Fruit fly (Drosophila melanogaster) whole organism, embryonic: ENCODE results near the gene CG5087.

Source experiments
- Abd-B ChIP-seq: fragments of 200-800 bp; sonication (Bioruptor generic); optimal IDR thresholded peaks from 2 replicates; lab custom pipeline; 2018; ENCODE audit warnings: missing biosample characterization, mild to moderate bottlenecking, missing genetic modification characterization, moderate library complexity
- Antp ChIP-seq: fragments of 200-800 bp; sonication (Bioruptor generic); optimal IDR thresholded peaks from 3 replicates; lab custom pipeline; 2016; ENCODE audit warnings: missing biosample characterization, missing genetic modification characterization
- B-H1 ChIP-seq: fragments of 200-800 bp; sonication (Bioruptor generic); IDR thresholded peaks from 3 replicates; pipeline ENCODE4 v1.3.6; 2022; ENCODE audit warnings: missing biosample characterization, missing genetic modification characterization
- Bdp1 ChIP-seq: fragments of 200-800 bp; sonication (Bioruptor generic); optimal IDR thresholded peaks from 3 replicates; lab custom pipeline; 2016; ENCODE audit warnings: missing biosample characterization, missing genetic modification characterization
- C15 ChIP-seq: fragments of 200-800 bp; sonication (Bioruptor generic); IDR thresholded peaks from 3 replicates; pipeline ENCODE4 v1.3.6; 2022; ENCODE audit warnings: missing biosample characterization, missing genetic modification characterization
- CG10147 ChIP-seq: fragments of 200-800 bp; sonication (Bioruptor generic); optimal IDR thresholded peaks from 2 replicates; lab custom pipeline; 2019; ENCODE audit warnings: missing biosample characterization, mild to moderate bottlenecking, missing genetic modification characterization, moderate library complexity
- CG1024 ChIP-seq: fragments of 200-800 bp; sonication (Bioruptor generic); IDR thresholded peaks from 2 replicates; pipeline ENCODE4 v1.3.6; 2022; ENCODE audit warnings: missing biosample characterization, missing genetic modification characterization
- CG10431 ChIP-seq: fragments of 200-800 bp; sonication (Bioruptor generic); optimal IDR thresholded peaks from 3 replicates; lab custom pipeline; 2018; ENCODE audit warnings: missing biosample characterization, mild to moderate bottlenecking, missing genetic modification characterization
- CG11696 ChIP-seq: fragments of 200-800 bp; sonication (Bioruptor generic); IDR thresholded peaks from 2 replicates; pipeline ENCODE4 v1.3.6; 2022; ENCODE audit warnings: missing biosample characterization, missing genetic modification characterization
- CG12744 ChIP-seq: fragments of 200-800 bp; sonication (Bioruptor generic); optimal IDR thresholded peaks from 2 replicates; lab custom pipeline; 2016; ENCODE audit warnings: missing biosample characterization, missing genetic modification characterization
- CG13123 ChIP-seq: fragments of 200-800 bp; sonication (Bioruptor generic); optimal IDR thresholded peaks from 2 replicates; lab custom pipeline; 2016; ENCODE audit warnings: missing biosample characterization, missing genetic modification characterization
- CG14441 ChIP-seq: fragments of 200-800 bp; sonication (Bioruptor generic); IDR thresholded peaks from 2 replicates; pipeline ENCODE4 v1.3.6; 2022; ENCODE audit warnings: missing biosample characterization, missing genetic modification characterization
- CG14710 ChIP-seq: fragments of 200-800 bp; sonication (Bioruptor generic); optimal IDR thresholded peaks from 3 replicates; lab custom pipeline; 2019; ENCODE audit warnings: missing biosample characterization, mild to moderate bottlenecking, missing genetic modification characterization, moderate library complexity
- CG16815 ChIP-seq: fragments of 200-800 bp; sonication (Bioruptor generic); optimal IDR thresholded peaks from 3 replicates; lab custom pipeline; 2017; ENCODE audit warnings: missing biosample characterization, mild to moderate bottlenecking, missing genetic modification characterization
- CG17829 ChIP-seq: fragments of 200-800 bp; optimal IDR thresholded peaks from 2 replicates; lab custom pipeline; 2019; ENCODE audit warnings: missing biosample characterization, mild to moderate bottlenecking, missing genetic modification characterization, moderate library complexity
- CG1792 ChIP-seq: fragments of 200-800 bp; sonication (Bioruptor generic); optimal IDR thresholded peaks from 2 replicates; lab custom pipeline; 2016; ENCODE audit warnings: missing biosample characterization, missing genetic modification characterization
- CG31441 ChIP-seq: fragments of 200-800 bp; sonication (Bioruptor generic); IDR thresholded peaks from 2 replicates; pipeline ENCODE4 v1.3.6; 2022; ENCODE audit warnings: missing biosample characterization, missing genetic modification characterization
- CG3163 ChIP-seq: fragments of 200-800 bp; sonication (Bioruptor generic); optimal IDR thresholded peaks from 3 replicates; lab custom pipeline; 2016; ENCODE audit warnings: missing biosample characterization, missing genetic modification characterization
- CG3281 ChIP-seq: fragments of 200-800 bp; sonication (Bioruptor generic); optimal IDR thresholded peaks from 3 replicates; lab custom pipeline; 2017; ENCODE audit warnings: missing biosample characterization, mild to moderate bottlenecking, missing genetic modification characterization
- CG3407 ChIP-seq: fragments of 200-800 bp; sonication (Bioruptor generic); optimal IDR thresholded peaks from 2 replicates; lab custom pipeline; 2018; ENCODE audit warnings: missing biosample characterization, mild to moderate bottlenecking, missing genetic modification characterization
- CG4424 ChIP-seq: fragments of 200-800 bp; sonication (Bioruptor generic); optimal IDR thresholded peaks from 3 replicates; lab custom pipeline; 2016; ENCODE audit warnings: missing biosample characterization, missing genetic modification characterization
- CG4730 ChIP-seq: fragments of 200-800 bp; sonication (Bioruptor generic); IDR thresholded peaks from 2 replicates; pipeline ENCODE4 v1.3.6; 2022; ENCODE audit warnings: missing biosample characterization, missing genetic modification characterization
- CG6813 ChIP-seq: fragments of 200-800 bp; sonication (Bioruptor generic); optimal IDR thresholded peaks from 2 replicates; lab custom pipeline; 2017; ENCODE audit warnings: missing biosample characterization, missing genetic modification characterization, mild to moderate bottlenecking, moderate library complexity, missing genetic modification reagents
- Dip3 ChIP-seq: fragments of 200-800 bp; sonication (Bioruptor generic); optimal IDR thresholded peaks from 3 replicates; lab custom pipeline; 2016; ENCODE audit warnings: missing biosample characterization, missing genetic modification characterization
- Dll ChIP-seq: fragments of 200-800 bp; sonication (Bioruptor generic); IDR thresholded peaks from 4 replicates; pipeline ENCODE4 v1.3.6; 2022; ENCODE audit warnings: missing biosample characterization, missing genetic modification characterization; ENCODE audit not compliant: partially characterized antibody
- Doc3 ChIP-seq: fragments of 200-800 bp; sonication (Bioruptor generic); IDR thresholded peaks from 3 replicates; pipeline ENCODE4 v1.3.6; 2022; ENCODE audit warnings: missing biosample characterization, missing genetic modification characterization; ENCODE audit not compliant: partially characterized antibody
- Lpt ChIP-seq: fragments of >200 bp; optimal IDR thresholded peaks from 2 replicates; lab custom pipeline; 2018; ENCODE audit warnings: missing biosample characterization, missing genetic modification characterization
- Myb ChIP-seq: fragments of 200-800 bp; sonication (Bioruptor generic); optimal IDR thresholded peaks from 2 replicates; lab custom pipeline; 2016; ENCODE audit warnings: missing biosample characterization, missing genetic modification characterization
- NC2β ChIP-seq: fragments of 200-800 bp; sonication (Bioruptor generic); optimal IDR thresholded peaks from 2 replicates; lab custom pipeline; 2016; ENCODE audit warnings: missing biosample characterization, missing genetic modification characterization
- Nf-YA ChIP-seq: fragments of 200-800 bp; sonication (Bioruptor generic); IDR thresholded peaks from 2 replicates; pipeline ENCODE4 v1.3.6; 2022; ENCODE audit warnings: missing biosample characterization, missing genetic modification characterization
- Ravus ChIP-seq: fragments of 200-800 bp; sonication (Bioruptor generic); IDR thresholded peaks from 2 replicates; pipeline ENCODE4 v1.3.6; 2022; ENCODE audit warnings: missing biosample characterization, missing genetic modification characterization
- Six4 ChIP-seq: fragments of 200-800 bp; sonication (Bioruptor generic); optimal IDR thresholded peaks from 2 replicates; lab custom pipeline; 2016; ENCODE audit warnings: missing biosample characterization, missing genetic modification characterization
- abd-A ChIP-seq: fragments of 200-800 bp; sonication (Bioruptor generic); optimal IDR thresholded peaks from 3 replicates; lab custom pipeline; 2019; ENCODE audit warnings: missing biosample characterization, mild to moderate bottlenecking, missing genetic modification characterization, moderate library complexity
- ara ChIP-seq: fragments of 200-800 bp; sonication (Bioruptor generic); IDR thresholded peaks from 2 replicates; pipeline ENCODE4 v1.3.6; 2022; ENCODE audit warnings: missing biosample characterization, missing genetic modification characterization
- cad ChIP-seq: fragments of >200 bp; optimal IDR thresholded peaks from 2 replicates; lab custom pipeline; 2017; ENCODE audit warnings: missing biosample characterization, missing genetic modification characterization
- crp ChIP-seq, 2 experiments: fragments of 200-800 bp; sonication (Bioruptor generic); optimal IDR thresholded peaks; 2 replicates in 1 of 2; 3 replicates in 1 of 2; lab custom pipeline; 2017; ENCODE audit warnings: missing biosample characterization in 2 of 2, missing genetic modification characterization in 2 of 2, mild to moderate bottlenecking in 1 of 2, moderate library complexity in 1 of 2
- dm ChIP-seq: fragments of 200-800 bp; sonication (Bioruptor generic); optimal IDR thresholded peaks from 3 replicates; lab custom pipeline; 2016; ENCODE audit warnings: missing biosample characterization, missing genetic modification characterization
- ems ChIP-seq: fragments of 200-800 bp; sonication (Bioruptor generic); optimal IDR thresholded peaks from 3 replicates; lab custom pipeline; 2016; ENCODE audit warnings: missing biosample characterization, missing genetic modification characterization
- jigr1 ChIP-seq: fragments of 200-800 bp; sonication (Bioruptor generic); IDR thresholded peaks from 3 replicates; pipeline ENCODE4 v1.3.6; 2022; ENCODE audit warnings: missing biosample characterization, missing genetic modification characterization
- jumu ChIP-seq: fragments of 200-800 bp; sonication (Bioruptor generic); optimal IDR thresholded peaks from 3 replicates; lab custom pipeline; 2016; ENCODE audit warnings: missing biosample characterization, missing genetic modification characterization
- knrl ChIP-seq: fragments of 200-800 bp; sonication (Bioruptor generic); IDR thresholded peaks from 3 replicates; pipeline ENCODE4 v1.3.6; 2022; ENCODE audit warnings: missing biosample characterization, missing genetic modification characterization; ENCODE audit not compliant: partially characterized antibody
- lola ChIP-seq, 3 experiments: fragments of >200 bp in 2 of 3; fragments of 200-800 bp in 1 of 3; sonication (Bioruptor generic) in 1 of 3; optimal IDR thresholded peaks; 2 replicates each; lab custom pipeline; 2017 to 2019; ENCODE audit warnings: missing biosample characterization in 3 of 3, missing genetic modification characterization in 3 of 3, mild to moderate bottlenecking in 1 of 3, moderate library complexity in 1 of 3
- luna ChIP-seq: fragments of 200-800 bp; sonication (Bioruptor generic); optimal IDR thresholded peaks from 2 replicates; lab custom pipeline; 2016; ENCODE audit warnings: missing biosample characterization, missing genetic modification characterization
- nom ChIP-seq: fragments of 200-800 bp; sonication (Bioruptor generic); optimal IDR thresholded peaks from 2 replicates; lab custom pipeline; 2017; ENCODE audit warnings: missing biosample characterization, missing genetic modification characterization, mild to moderate bottlenecking, moderate library complexity, missing genetic modification reagents
- pb ChIP-seq: fragments of 200-800 bp; sonication (Bioruptor generic); optimal IDR thresholded peaks from 3 replicates; lab custom pipeline; 2016; ENCODE audit warnings: missing biosample characterization, missing genetic modification characterization
- pfk ChIP-seq: fragments of 200-800 bp; sonication (Bioruptor generic); optimal IDR thresholded peaks from 2 replicates; lab custom pipeline; 2018; ENCODE audit warnings: missing biosample characterization, mild to moderate bottlenecking, missing genetic modification characterization, moderate library complexity
- prd ChIP-seq, 3 experiments: fragments of >200 bp in 2 of 3; fragments of 200-800 bp in 1 of 3; sonication (Bioruptor generic) in 1 of 3; optimal IDR thresholded peaks in 2 of 3; IDR thresholded peaks in 1 of 3; 2 replicates in 2 of 3; 3 replicates in 1 of 3; pipeline versions ENCODE4 v1.3.6 to Lab custom; 2017 to 2022; ENCODE audit warnings: missing biosample characterization in 1 of 3, missing genetic modification characterization in 1 of 3
- schlank ChIP-seq: fragments of 200-800 bp; sonication (Bioruptor generic); optimal IDR thresholded peaks from 2 replicates; lab custom pipeline; 2018; ENCODE audit warnings: missing biosample characterization, mild to moderate bottlenecking, missing genetic modification characterization
- seq ChIP-seq: fragments of 200-800 bp; sonication (Bioruptor generic); IDR thresholded peaks from 2 replicates; pipeline ENCODE4 v1.3.6; 2022; ENCODE audit warnings: missing biosample characterization, missing genetic modification characterization
- unc-4 ChIP-seq: fragments of 200-800 bp; sonication (Bioruptor generic); IDR thresholded peaks from 2 replicates; pipeline ENCODE4 v1.3.6; 2022; ENCODE audit warnings: missing biosample characterization, missing genetic modification characterization; ENCODE audit not compliant: partially characterized antibody
- vvl ChIP-seq: fragments of 200-800 bp; sonication (Bioruptor generic); IDR thresholded peaks from 2 replicates; pipeline ENCODE4 v1.3.6; 2022; ENCODE audit warnings: missing biosample characterization, missing genetic modification characterization

The CG5087 gene

dm6 chr3L:9023627-9024026 lies 25.6 kb downstream of the CG5087 start (continued):
- no peak for TF ChIP-seq nom
- TF ChIP-seq abd-A (tag; lab: Kevin White, UChicago): no peak
- no peak for TF ChIP-seq unc-4 (GFP tag; lab: Robert Waterston, UW)
- peak; percentile 43 for TF ChIP-seq Six4 (GFP tag; lab: Kevin White, UChicago)
- no peak for TF ChIP-seq pfk
- no peak for TF ChIP-seq crp (GFP tag; optimal IDR thresholded peaks at IDR 0.05; lab: Kevin White, UChicago)
- peak; percentile 7; the same call in 1 of the 2 replicates for TF ChIP-seq CG4730
- TF ChIP-seq Bdp1 (GFP tag; lab: Kevin White, UChicago): peak; percentile 19
- peak; percentile 75 for TF ChIP-seq CG16815 (GFP tag; lab: Kevin White, UChicago)
- TF ChIP-seq CG10431 (GFP tag; lab: Kevin White, UChicago): no peak
- 0 out of 2 replicates have a peak, but pooled peaks have one; percentile 10 for TF ChIP-seq Nf-YA (GFP tag; lab: Robert Waterston, UW)
- TF ChIP-seq CG31441 (GFP tag; lab: Robert Waterston, UW): peak; percentile 85
- TF ChIP-seq jigr1: no peak
- TF ChIP-seq Dll (GFP tag; lab: Robert Waterston, UW): no peak
- TF ChIP-seq Myb (GFP tag; lab: Kevin White, UChicago): peak; percentile 17
- peak; percentile 74 for TF ChIP-seq CG1024
- TF ChIP-seq CG14441 (GFP tag; lab: Robert Waterston, UW): peak; percentile 28; the same call in 1 of the 2 replicates
- no peak for TF ChIP-seq B-H1 (GFP tag; lab: Robert Waterston, UW)
- no peak for TF ChIP-seq Ravus
- TF ChIP-seq jumu (GFP tag; lab: Kevin White, UChicago): peak; percentile 23
- peak; percentile 53 for TF ChIP-seq CG1792 (GFP tag; lab: Kevin White, UChicago)
- peak; percentile 14 for TF ChIP-seq ems (GFP tag; lab: Kevin White, UChicago)
- TF ChIP-seq prd (optimal IDR thresholded peaks at IDR 0.05; lab: Kevin White, UChicago): no peak
- TF ChIP-seq prd (GFP tag; IDR thresholded peaks at IDR 0.05; lab: Robert Waterston, UW): peak; percentile 89
- no peak for TF ChIP-seq CG11696 (GFP tag; lab: Robert Waterston, UW)
- TF ChIP-seq CG3281 (GFP tag; lab: Kevin White, UChicago): peak; percentile 35
- peak; percentile 79 for TF ChIP-seq CG14710 (tag; lab: Kevin White, UChicago)
- TF ChIP-seq NC2β (GFP tag; lab: Kevin White, UChicago): peak; percentile 71
- peak; percentile 24 for TF ChIP-seq CG6813 (GFP tag; lab: Kevin White, UChicago)
- peak; percentile 65 for TF ChIP-seq CG4424 (GFP tag; lab: Kevin White, UChicago)
- TF ChIP-seq dm (GFP tag; lab: Kevin White, UChicago): peak; percentile 13
- peak; percentile 32 for TF ChIP-seq CG10147
- peak; percentile 45 for TF ChIP-seq Abd-B
- no peak for TF ChIP-seq knrl (GFP tag; lab: Robert Waterston, UW)
- peak in 1 of 3 experiments; percentile 87 for TF ChIP-seq lola (GFP tag; optimal IDR thresholded peaks at IDR 0.05; lab: Kevin White, UChicago)
- TF ChIP-seq cad (GFP tag; lab: Kevin White, UChicago): no peak
- no peak for TF ChIP-seq schlank (tag; lab: Kevin White, UChicago)
- peak; percentile 29 for TF ChIP-seq Dip3
- peak; percentile 87 for TF ChIP-seq ara (GFP tag; lab: Robert Waterston, UW)
- no peak for TF ChIP-seq seq (GFP tag; lab: Robert Waterston, UW)
- TF ChIP-seq CG12744 (GFP tag; lab: Kevin White, UChicago): peak; percentile 64
- TF ChIP-seq CG3407 (GFP tag; lab: Kevin White, UChicago): no peak
- no peak for TF ChIP-seq luna (GFP tag; lab: Kevin White, UChicago)
- no peak for TF ChIP-seq pb (GFP tag; lab: Kevin White, UChicago)
- peak; percentile 82 for TF ChIP-seq vvl (GFP tag; lab: Robert Waterston, UW)
- no peak for TF ChIP-seq CG3163 (GFP tag; lab: Kevin White, UChicago)
- TF ChIP-seq Lpt: no peak
- TF ChIP-seq C15: 0 out of 3 replicates have a peak, but pooled peaks have one; percentile 18
- no peak for TF ChIP-seq CG13123
- TF ChIP-seq Antp (GFP tag; lab: Kevin White, UChicago): peak; percentile 28
- no peak for TF ChIP-seq Doc3 (GFP tag; lab: Robert Waterston, UW)
- peak; percentile 86 for TF ChIP-seq CG17829 (tag; lab: Kevin White, UChicago)
